Worm (Caenorhabditis elegans): ENCODE results near the gene B0478.3.

- TF ChIP-seq ceh-13 (GFP tag; optimal IDR thresholded peaks at IDR 0.05) = no peak
- TF ChIP-seq ets-7 (tag; optimal IDR thresholded peaks at IDR 0.05) = no peak
- TF ChIP-seq tbx-37 (GFP tag; conservative IDR thresholded peaks at IDR 0.05) = no peak
- no peak for TF ChIP-seq flt-1 (GFP tag; IDR thresholded peaks at IDR 0.05)
These were observed 23.3 kb downstream of the B0478.3 start for ce11 chrIV:6941101-6941500.
